Worm (Caenorhabditis elegans) whole organism, L1 larva: ENCODE data around the gene Y97E10C.1.
A peak's percentile ranks its signal among the peaks of the same experiment; 100 is the strongest.

Experiments used
- C04F5.9 ChIP-seq: sonication (generic microtip); optimal IDR thresholded peaks from 2 replicates; lab custom pipeline; 2016; ENCODE audit warnings: missing genetic modification characterization, missing compliant biosample characterization
- C34B4.2 ChIP-seq: sonication (generic microtip); optimal IDR thresholded peaks from 2 replicates; lab custom pipeline; 2017; ENCODE audit warnings: mild to moderate bottlenecking, missing genetic modification characterization, missing compliant biosample characterization
- F16B12.6 ChIP-seq: fragments of 150-350 bp; optimal IDR thresholded peaks from 2 replicates; lab custom pipeline; 2014; ENCODE audit warnings: missing biosample characterization, missing genetic modification characterization
- aha-1 ChIP-seq: fragments of 150-350 bp; optimal IDR thresholded peaks from 2 replicates; lab custom pipeline; 2014; ENCODE audit warnings: missing biosample characterization, missing genetic modification characterization
- alr-1 ChIP-seq: fragments of 200-800 bp; sonication (Bioruptor generic); optimal IDR thresholded peaks from 2 replicates; lab custom pipeline; 2018; ENCODE audit warnings: borderline replicate concordance, mild to moderate bottlenecking, missing genetic modification characterization, missing compliant biosample characterization
- blmp-1 ChIP-seq: fragments of 150-350 bp; optimal IDR thresholded peaks from 2 replicates; lab custom pipeline; 2014; ENCODE audit warnings: missing biosample characterization, missing genetic modification characterization
- dsc-1 ChIP-seq: sonication (generic microtip); optimal IDR thresholded peaks from 2 replicates; lab custom pipeline; 2016; ENCODE audit warnings: mild to moderate bottlenecking, missing genetic modification characterization, missing compliant biosample characterization
- efl-3 ChIP-seq: fragments of 200-800 bp; sonication (Bioruptor generic); optimal IDR thresholded peaks from 2 replicates; lab custom pipeline; 2018; ENCODE audit warnings: mild to moderate bottlenecking, missing genetic modification characterization, missing compliant biosample characterization
- elt-2 ChIP-seq: sonication (generic microtip); optimal IDR thresholded peaks from 2 replicates; lab custom pipeline; 2016; ENCODE audit warnings: missing genetic modification characterization, mild to moderate bottlenecking, inconsistent platforms, missing compliant biosample characterization, missing genetic modification reagents
- fkh-4 ChIP-seq: sonication (generic microtip); optimal IDR thresholded peaks from 2 replicates; lab custom pipeline; 2016; ENCODE audit warnings: missing compliant biosample characterization, missing genetic modification characterization, borderline replicate concordance
- fkh-8 ChIP-seq: sonication (generic microtip); optimal IDR thresholded peaks from 2 replicates; lab custom pipeline; 2016; ENCODE audit warnings: mild to moderate bottlenecking, missing genetic modification characterization, missing compliant biosample characterization
- grh-1 ChIP-seq: fragments of 200-800 bp; sonication (Bioruptor generic); IDR thresholded peaks from 2 replicates; pipeline ENCODE4 v1.3.6; 2022; ENCODE audit warnings: missing genetic modification reagents, missing genetic modification characterization, missing compliant biosample characterization
- hlh-17 ChIP-seq: fragments of 200-800 bp; sonication (Bioruptor generic); optimal IDR thresholded peaks from 2 replicates; lab custom pipeline; 2018; ENCODE audit warnings: missing genetic modification characterization, mild to moderate bottlenecking, missing compliant biosample characterization, moderate library complexity, borderline replicate concordance
- hpl-2 ChIP-seq: fragments of 150-350 bp; optimal IDR thresholded peaks from 2 replicates; lab custom pipeline; 2014; ENCODE audit warnings: missing biosample characterization, missing genetic modification reagents, missing genetic modification characterization
- irx-1 ChIP-seq: sonication (generic microtip); optimal IDR thresholded peaks from 2 replicates; lab custom pipeline; 2016; ENCODE audit warnings: missing genetic modification characterization, missing compliant biosample characterization
- isw-1 ChIP-seq: fragments of 200-800 bp; sonication (Bioruptor generic); IDR thresholded peaks from 2 replicates; pipeline ENCODE4 v1.3.6; 2022; ENCODE audit warnings: missing genetic modification characterization, missing compliant biosample characterization
- jun-1 ChIP-seq: fragments of 150-350 bp; optimal IDR thresholded peaks from 2 replicates; lab custom pipeline; 2014; ENCODE audit warnings: missing biosample characterization, missing genetic modification reagents, missing genetic modification characterization
- lin-15B ChIP-seq: fragments of 150-350 bp; sonication (generic microtip); optimal IDR thresholded peaks from 3 replicates; lab custom pipeline; 2014; ENCODE audit warnings: missing biosample characterization, missing genetic modification characterization
- lin-35 ChIP-seq, 2 experiments: fragments of 150-350 bp; optimal IDR thresholded peaks; 2 replicates each; lab custom pipeline; 2014; ENCODE audit warnings: missing biosample characterization in 2 of 2, missing genetic modification characterization in 2 of 2, missing genetic modification reagents in 2 of 2
- lir-3 ChIP-seq: sonication (generic microtip); optimal IDR thresholded peaks from 2 replicates; lab custom pipeline; 2016; ENCODE audit warnings: mild to moderate bottlenecking, missing genetic modification characterization, moderate library complexity, missing compliant biosample characterization; ENCODE audit not compliant: poor library complexity
- lsy-2 ChIP-seq, 2 experiments: fragments of 150-350 bp; optimal IDR thresholded peaks; 2 replicates each; lab custom pipeline; 2014; ENCODE audit warnings: missing biosample characterization in 2 of 2, missing genetic modification characterization in 2 of 2
- mef-2 ChIP-seq: fragments of 150-350 bp; optimal IDR thresholded peaks from 2 replicates; lab custom pipeline; 2014; ENCODE audit warnings: missing biosample characterization, missing genetic modification characterization
- nhr-12 ChIP-seq: sonication (generic microtip); optimal IDR thresholded peaks from 2 replicates; lab custom pipeline; 2017; ENCODE audit warnings: missing biosample characterization, missing genetic modification characterization
- nhr-19 ChIP-seq: fragments of 200-800 bp; sonication (Bioruptor generic); conservative IDR thresholded peaks from 2 replicates; pipeline ENCODE4 v1.3.6; 2022; ENCODE audit warnings: missing genetic modification characterization, missing compliant biosample characterization
- nhr-28 ChIP-seq: fragments of 150-350 bp; optimal IDR thresholded peaks from 2 replicates; lab custom pipeline; 2014; ENCODE audit warnings: missing biosample characterization, missing genetic modification characterization
- nhr-47 ChIP-seq: sonication (generic microtip); optimal IDR thresholded peaks from 2 replicates; lab custom pipeline; 2016; ENCODE audit warnings: mild to moderate bottlenecking, missing genetic modification characterization, moderate library complexity, missing compliant biosample characterization
- nhr-71 ChIP-seq: sonication (generic microtip); optimal IDR thresholded peaks from 2 replicates; lab custom pipeline; 2016; ENCODE audit warnings: mild to moderate bottlenecking, missing genetic modification characterization, moderate library complexity, missing compliant biosample characterization
- nhr-76 ChIP-seq: sonication (generic microtip); optimal IDR thresholded peaks from 2 replicates; lab custom pipeline; 2017; ENCODE audit warnings: missing biosample characterization, missing genetic modification characterization
- nhr-77 ChIP-seq: fragments of 150-350 bp; optimal IDR thresholded peaks from 2 replicates; lab custom pipeline; 2014; ENCODE audit warnings: missing biosample characterization, missing genetic modification characterization
- nhr-84 ChIP-seq: sonication (generic microtip); optimal IDR thresholded peaks from 2 replicates; lab custom pipeline; 2017; ENCODE audit warnings: missing biosample characterization, missing genetic modification characterization
- nhr-85 ChIP-seq: sonication (generic microtip); peaks from one replicate; lab custom pipeline; 2016; ENCODE audit warnings: missing genetic modification characterization, inconsistent platforms, missing compliant biosample characterization
- nhr-90 ChIP-seq: sonication (generic microtip); optimal IDR thresholded peaks from 2 replicates; lab custom pipeline; 2016; ENCODE audit warnings: mild to moderate bottlenecking, missing genetic modification characterization, missing compliant biosample characterization; ENCODE audit not compliant: poor library complexity
- pqm-1 ChIP-seq: sonication (generic microtip); optimal IDR thresholded peaks from 3 replicates; lab custom pipeline; 2017; ENCODE audit warnings: missing biosample characterization, missing genetic modification characterization
- skn-1 ChIP-seq: fragments of 150-350 bp; optimal IDR thresholded peaks from 2 replicates; lab custom pipeline; 2014; ENCODE audit warnings: missing biosample characterization, missing genetic modification characterization
- sox-4 ChIP-seq: sonication (generic microtip); optimal IDR thresholded peaks from 2 replicates; lab custom pipeline; 2016; ENCODE audit warnings: missing genetic modification characterization, missing compliant biosample characterization
- sptf-1 ChIP-seq: fragments of 150-350 bp; optimal IDR thresholded peaks from 2 replicates; lab custom pipeline; 2014; ENCODE audit warnings: missing biosample characterization, missing genetic modification characterization
- swsn-7 ChIP-seq: sonication (generic microtip); optimal IDR thresholded peaks from 2 replicates; lab custom pipeline; 2016; ENCODE audit warnings: missing genetic modification characterization, missing compliant biosample characterization
- tbx-2 ChIP-seq: sonication (generic microtip); optimal IDR thresholded peaks from 2 replicates; lab custom pipeline; 2016; ENCODE audit warnings: missing genetic modification characterization, missing compliant biosample characterization
- unc-86 ChIP-seq: sonication (generic microtip); optimal IDR thresholded peaks from 2 replicates; lab custom pipeline; 2016; ENCODE audit warnings: missing genetic modification characterization, missing compliant biosample characterization
- zag-1 ChIP-seq: fragments of 150-350 bp; optimal IDR thresholded peaks from 2 replicates; lab custom pipeline; 2014; ENCODE audit warnings: missing biosample characterization, missing genetic modification characterization
- zip-4 ChIP-seq: fragments of 200-800 bp; sonication (Bioruptor generic); optimal IDR thresholded peaks from 2 replicates; lab custom pipeline; 2018; ENCODE audit warnings: mild to moderate bottlenecking, missing genetic modification characterization, moderate library complexity, missing compliant biosample characterization

Gene Y97E10C.1

ce11 chrV:7686189-7686588, 42.5 kb upstream of the Y97E10C.1 start, which contains the start of the genes nhr-94 and nhr-152 (continued):
- no peak for TF ChIP-seq C04F5.9 (tag; lab: Kevin White, UChicago)
- TF ChIP-seq mef-2 (tag; lab: Kevin White, UChicago), result no peak
- TF ChIP-seq dsc-1 (tag; lab: Kevin White, UChicago), result no peak
- no peak for TF ChIP-seq alr-1 (tag; lab: Kevin White, UChicago)
- peak; percentile 52 for TF ChIP-seq blmp-1 (tag; lab: Kevin White, UChicago)
- TF ChIP-seq swsn-7 (tag; lab: Kevin White, UChicago), result no peak
- no peak for TF ChIP-seq fkh-4 (tag; lab: Kevin White, UChicago)
- no peak for TF ChIP-seq lin-15B (tag; lab: Kevin White, UChicago)
- no peak for TF ChIP-seq nhr-76 (tag; lab: Kevin White, UChicago)
- no peak for TF ChIP-seq skn-1 (tag; lab: Kevin White, UChicago)
- no peak for TF ChIP-seq lir-3 (tag; lab: Kevin White, UChicago)
- no peak for TF ChIP-seq aha-1 (tag; lab: Kevin White, UChicago)
- TF ChIP-seq sptf-1 (tag; lab: Kevin White, UChicago), result no peak
- TF ChIP-seq nhr-77 (tag; lab: Kevin White, UChicago), result no peak
- no peak for TF ChIP-seq hlh-17 (GFP tag; lab: Kevin White, UChicago)
- peak; percentile 96 for TF ChIP-seq nhr-85 (tag; lab: Kevin White, UChicago)
- no peak for TF ChIP-seq jun-1 (tag; lab: Kevin White, UChicago)
- TF ChIP-seq sox-4, result no peak
- no peak for TF ChIP-seq F16B12.6 (tag; lab: Kevin White, UChicago)
- TF ChIP-seq nhr-47 (tag; lab: Kevin White, UChicago), result no peak
- TF ChIP-seq nhr-71 (tag; lab: Kevin White, UChicago), result peak; percentile 48
- TF ChIP-seq elt-2 (tag; lab: Kevin White, UChicago), result no peak
- no peak for TF ChIP-seq efl-3
- TF ChIP-seq C34B4.2, result no peak
- no peak for TF ChIP-seq grh-1
- TF ChIP-seq fkh-8 (tag; lab: Kevin White, UChicago), result no peak
- no peak for TF ChIP-seq nhr-28 (tag; lab: Kevin White, UChicago)
- no peak for TF ChIP-seq nhr-84
- TF ChIP-seq, all 84 proteins: peak for 11

- TF ChIP-seq efl-3 (no peak), lin-35 (GFP tag; optimal IDR thresholded peaks at IDR 0.05; lab: Kevin White, UChicago) (no peak), alr-1 (tag; lab: Kevin White, UChicago) (no peak), zip-4 (GFP tag; lab: Kevin White, UChicago) (no peak), nhr-19 (GFP tag; lab: Robert Waterston, UW) (no peak), pqm-1 (tag; lab: Kevin White, UChicago) (no peak), nhr-28 (tag; lab: Kevin White, UChicago) (no peak), tbx-2 (no peak), sptf-1 (tag; lab: Kevin White, UChicago) (no peak)
These were observed 38.8 kb upstream of the Y97E10C.1 start, which contains the start of gene C12D5.9 for ce11 chrV:7689888-7690287. Gene C12D5.9, minus strand, starts transcription at chrV:7689988.

ce11 chrV:7690637-7691036, 38.0 kb upstream of the Y97E10C.1 start:
- TF ChIP-seq irx-1 (tag; lab: Kevin White, UChicago) (no peak), isw-1 (no peak), zip-4 (GFP tag; lab: Kevin White, UChicago) (no peak), unc-86 (tag; lab: Kevin White, UChicago) (no peak), jun-1 (tag; lab: Kevin White, UChicago) (no peak), lsy-2 (tag; optimal IDR thresholded peaks at IDR 0.05; lab: Kevin White, UChicago) (no peak), hpl-2 (GFP tag; lab: Kevin White, UChicago) (no peak), swsn-7 (tag; lab: Kevin White, UChicago) (no peak), C04F5.9 (tag; lab: Kevin White, UChicago) (no peak), nhr-12 (no peak), dsc-1 (tag; lab: Kevin White, UChicago) (no peak), pqm-1 (tag; lab: Kevin White, UChicago) (no peak), nhr-90 (tag; lab: Kevin White, UChicago) (no peak), alr-1 (tag; lab: Kevin White, UChicago) (no peak), fkh-4 (tag; lab: Kevin White, UChicago) (no peak), zag-1 (no peak)
- TF ChIP-seq, all 84 proteins: peak for 0
